Worm (Caenorhabditis elegans): ENCODE data around the gene F31F4.1.

The F31F4.1 gene

ce11 chrV:674213-674612 is 9.6 kb upstream of the F31F4.1 start, which contains the start of gene sru-25:
Gene sru-25, minus strand, starts transcription at chrV:674313.
- TF ChIP-seq mxl-3 (GFP tag; optimal IDR thresholded peaks at IDR 0.05) (no peak), lin-13 (GFP tag; optimal IDR thresholded peaks at IDR 0.05) (no peak), Y105C5A.15 (GFP tag; IDR thresholded peaks at IDR 0.05) (no peak), nhr-111 (GFP tag; optimal IDR thresholded peaks at IDR 0.05) (no peak), lir-3 (tag; optimal IDR thresholded peaks at IDR 0.05) (no peak), php-3 (GFP tag; IDR thresholded peaks at IDR 0.05) (no peak), mep-1 (tag; optimal IDR thresholded peaks at IDR 0.05) (no peak), snpc-4 (tag; optimal IDR thresholded peaks at IDR 0.05) (no peak), egl-43 (GFP tag; IDR thresholded peaks at IDR 0.05) (no peak), nhr-237 (tag; optimal IDR thresholded peaks at IDR 0.05) (no peak), gei-8 (GFP tag; optimal IDR thresholded peaks at IDR 0.05) (no peak), madf-9 (GFP tag; conservative IDR thresholded peaks at IDR 0.05) (no peak), D1046.2 (GFP tag; IDR thresholded peaks at IDR 0.05) (no peak)

DNA sequence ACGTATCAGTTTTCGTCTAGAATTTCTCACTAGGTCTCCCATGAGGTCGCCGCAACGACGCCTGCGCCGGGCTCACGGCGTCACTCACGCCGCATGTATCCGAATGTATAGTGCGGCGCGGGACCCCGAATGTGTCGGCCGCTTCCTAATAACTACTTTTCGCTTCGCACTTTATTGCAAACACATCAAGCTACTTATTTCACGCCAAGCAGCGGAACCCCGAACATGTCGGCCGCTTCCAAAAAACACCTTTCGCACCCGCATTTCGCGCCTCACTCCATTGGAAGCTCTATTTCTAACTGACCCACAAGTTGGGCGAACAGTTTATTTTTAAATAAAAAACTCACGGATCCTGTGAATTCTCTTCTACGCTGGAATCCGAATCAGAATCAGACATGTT is 7.8 kb upstream of the F31F4.1 start:
- no peak for TF ChIP-seq dmd-9 (GFP tag; IDR thresholded peaks at IDR 0.05)
- no peak for TF ChIP-seq F10B5.3 (tag; optimal IDR thresholded peaks at IDR 0.05)
- TF ChIP-seq egl-43 (GFP tag; IDR thresholded peaks at IDR 0.05): no peak
- no peak for TF ChIP-seq ztf-7 (tag; optimal IDR thresholded peaks at IDR 0.05)

- TF ChIP-seq dmd-6 (GFP tag; IDR thresholded peaks at IDR 0.05): peak; percentile 75
- no peak for TF ChIP-seq F26F4.8 (GFP tag; conservative IDR thresholded peaks at IDR 0.05)
- TF ChIP-seq dve-1 (tag; optimal IDR thresholded peaks at IDR 0.05; ENCODE audit: insufficient read depth): peak; percentile 43
- peak in 1 of 2 experiments; percentile 28 for TF ChIP-seq mdl-1 (tag; optimal IDR thresholded peaks at IDR 0.05)
- TF ChIP-seq pqm-1 (tag; optimal IDR thresholded peaks at IDR 0.05): peak; percentile 62
- TF ChIP-seq unc-62 (GFP tag; optimal IDR thresholded peaks at IDR 0.05 in 1 of 2): peak in 1 of 2 experiments; percentile 80
- no peak for TF ChIP-seq unc-62 (tag; optimal IDR thresholded peaks at IDR 0.05)
- peak; percentile 52 for TF ChIP-seq nhr-77 (tag; optimal IDR thresholded peaks at IDR 0.05)
- TF ChIP-seq nhr-111 (GFP tag; optimal IDR thresholded peaks at IDR 0.05): no peak
- TF ChIP-seq aha-1 (tag): peak; percentile 65
- no peak for TF ChIP-seq ceh-28 (tag; optimal IDR thresholded peaks at IDR 0.05)
- peak; percentile 36 for TF ChIP-seq mxl-3 (GFP tag; optimal IDR thresholded peaks at IDR 0.05)
- TF ChIP-seq dmd-8 (GFP tag; IDR thresholded peaks at IDR 0.05): no peak
- no peak for TF ChIP-seq mdt-29 (GFP tag; IDR thresholded peaks at IDR 0.05)
- peak in 1 of 2 experiments; percentile 57 for TF ChIP-seq hif-1 (tag; optimal IDR thresholded peaks at IDR 0.05)
- TF ChIP-seq nhr-25 (tag; optimal IDR thresholded peaks at IDR 0.05; ENCODE audit: borderline replicate concordance, insufficient read depth): peak; percentile 51
- no peak for TF ChIP-seq hlh-30 (tag; optimal IDR thresholded peaks at IDR 0.05; ENCODE audit: insufficient read depth)
- TF ChIP-seq hlh-11 (tag; optimal IDR thresholded peaks at IDR 0.05): peak; percentile 52
- TF ChIP-seq duxl-1 (tag; optimal IDR thresholded peaks at IDR 0.05; ENCODE audit: poor library complexity): peak; percentile 17
- peak; percentile 90 for TF ChIP-seq nhr-28 (tag; optimal IDR thresholded peaks at IDR 0.05)
- peak; percentile 44 for TF ChIP-seq mes-2 (tag; optimal IDR thresholded peaks at IDR 0.05; ENCODE audit: poor library complexity, severe bottlenecking)
Observed at ce11 chrV:676550-677084, 7.2 kb upstream of the F31F4.1 start, which contains the start of the genes fbxa-72 and srx-21. Gene fbxa-72, minus strand, starts transcription at chrV:676753. Gene srx-21, plus strand, starts transcription at chrV:677034.

- TF ChIP-seq tra-1 (GFP tag; IDR thresholded peaks at IDR 0.05): no peak
- no peak for TF ChIP-seq ztf-7 (tag; optimal IDR thresholded peaks at IDR 0.05)
- TF ChIP-seq pqm-1 (tag; optimal IDR thresholded peaks at IDR 0.05): no peak
- no peak for TF ChIP-seq ZK546.5 (tag; optimal IDR thresholded peaks at IDR 0.05)
- no peak for TF ChIP-seq nhr-42 (GFP tag; IDR thresholded peaks at IDR 0.05)
- no peak for TF ChIP-seq lir-3 (tag; optimal IDR thresholded peaks at IDR 0.05)
- no peak for TF ChIP-seq zag-1 (tag; optimal IDR thresholded peaks at IDR 0.05)
- no peak for TF ChIP-seq daf-8 (GFP tag; IDR thresholded peaks at IDR 0.05)
- TF ChIP-seq tag-97 (GFP tag; IDR thresholded peaks at IDR 0.05): no peak
- no peak for TF ChIP-seq zfp-3 (GFP tag; conservative IDR thresholded peaks at IDR 0.05)
Observed at ce11 chrV:679663-680062, 4.2 kb upstream of the F31F4.1 start, which contains the start of gene srx-22. Gene srx-22, plus strand, starts transcription at chrV:679963.
